Fruit fly (Drosophila melanogaster): ENCODE data around the gene CG33928.

CG33928 gene

dm6 chr2L:17472582-17473524 lies 36.5 kb upstream of the CG33928 start, which contains the start of gene BicD (continued):
- no peak for TF ChIP-seq dimm (GFP tag; IDR thresholded peaks at IDR 0.05)
- no peak for TF ChIP-seq gro (GFP tag; optimal IDR thresholded peaks at IDR 0.05)
- no peak for TF ChIP-seq Ptx1 (GFP tag; IDR thresholded peaks at IDR 0.05)
- TF ChIP-seq Meics (GFP tag; optimal IDR thresholded peaks at IDR 0.05), result no peak
- no peak for TF ChIP-seq CG15696 (tag; optimal IDR thresholded peaks at IDR 0.05)
- TF ChIP-seq Fer3 (tag; optimal IDR thresholded peaks at IDR 0.05), result peak; percentile 5
- no peak for TF ChIP-seq ATbp (GFP tag; optimal IDR thresholded peaks at IDR 0.05)
- TF ChIP-seq fd3F (GFP tag; optimal IDR thresholded peaks at IDR 0.05), result no peak
- TF ChIP-seq CG3407 (GFP tag; optimal IDR thresholded peaks at IDR 0.05), result no peak
- TF ChIP-seq CG15514 (GFP tag; optimal IDR thresholded peaks at IDR 0.05), result peak; percentile 74
- no peak for TF ChIP-seq gsb (GFP tag; IDR thresholded peaks at IDR 0.05)
- no peak for TF ChIP-seq CG6175 (GFP tag; IDR thresholded peaks at IDR 0.05)
- TF ChIP-seq CG14965 (GFP tag; optimal IDR thresholded peaks at IDR 0.05; ENCODE audit: borderline replicate concordance), result no peak
- TF ChIP-seq pho (GFP tag; optimal IDR thresholded peaks at IDR 0.05), result no peak
- no peak for TF ChIP-seq luna (GFP tag; optimal IDR thresholded peaks at IDR 0.05)
- no peak for TF ChIP-seq sr (GFP tag; IDR thresholded peaks at IDR 0.05)
- TF ChIP-seq disco-r (GFP tag; optimal IDR thresholded peaks at IDR 0.05), result no peak
- TF ChIP-seq HHEX (GFP tag; optimal IDR thresholded peaks at IDR 0.05), result peak; percentile 6
- peak; percentile 94 for TF ChIP-seq exex (tag; optimal IDR thresholded peaks at IDR 0.05)
- TF ChIP-seq Hr51 (GFP tag; optimal IDR thresholded peaks at IDR 0.05), result no peak
- TF ChIP-seq ftz-f1 (GFP tag; optimal IDR thresholded peaks at IDR 0.05), result no peak
- no peak for TF ChIP-seq Kr (GFP tag; optimal IDR thresholded peaks at IDR 0.05)
- no peak for TF ChIP-seq dmrt11E (tag; optimal IDR thresholded peaks at IDR 0.05)
- no peak for TF ChIP-seq ci (GFP tag; IDR thresholded peaks at IDR 0.05)
- TF ChIP-seq CG10366 (GFP tag; IDR thresholded peaks at IDR 0.05), result 0 out of 2 replicates have a peak, but pooled peaks have one; percentile 8
- peak; percentile 24 for TF ChIP-seq CG8924 (tag; optimal IDR thresholded peaks at IDR 0.05)
- peak; percentile 78 for TF ChIP-seq unc-4 (GFP tag; IDR thresholded peaks at IDR 0.05; ENCODE audit: partially characterized antibody)
- peak; percentile 56 for TF ChIP-seq Bgb (GFP tag; IDR thresholded peaks at IDR 0.05; ENCODE audit: partially characterized antibody)
- no peak for TF ChIP-seq danr (GFP tag; IDR thresholded peaks at IDR 0.05)
- no peak for TF ChIP-seq CG1647 (GFP tag; optimal IDR thresholded peaks at IDR 0.05)
- peak; percentile 42 for TF ChIP-seq zen (tag; optimal IDR thresholded peaks at IDR 0.05)
- no peak for TF ChIP-seq Oaz (GFP tag; IDR thresholded peaks at IDR 0.05)
- no peak for TF ChIP-seq Atf3 (GFP tag; optimal IDR thresholded peaks at IDR 0.05)
- no peak for TF ChIP-seq HLH3B (GFP tag; IDR thresholded peaks at IDR 0.05)
- TF ChIP-seq CG7271 (tag; optimal IDR thresholded peaks at IDR 0.05), result no peak
- no peak for TF ChIP-seq ara (GFP tag; IDR thresholded peaks at IDR 0.05)
- TF ChIP-seq Awh (GFP tag; IDR thresholded peaks at IDR 0.05), result no peak
- no peak for TF ChIP-seq CG9609 (GFP tag; optimal IDR thresholded peaks at IDR 0.05)
- TF ChIP-seq MESR4 (GFP tag; optimal IDR thresholded peaks at IDR 0.05), result peak; percentile 52
- peak; percentile 49; the same call in 1 of the 3 replicates for TF ChIP-seq Opbp (GFP tag; IDR thresholded peaks at IDR 0.05; ENCODE audit: partially characterized antibody)
- no peak for TF ChIP-seq unpg (GFP tag; optimal IDR thresholded peaks at IDR 0.05)
- no peak for TF ChIP-seq klu (GFP tag; IDR thresholded peaks at IDR 0.05)
- TF ChIP-seq Six4 (GFP tag; optimal IDR thresholded peaks at IDR 0.05), result no peak
- peak in 1 of 2 experiments; percentile 13 for TF ChIP-seq crp (GFP tag; optimal IDR thresholded peaks at IDR 0.05)
- TF ChIP-seq HmgD (GFP tag; optimal IDR thresholded peaks at IDR 0.05), result no peak
- peak; percentile 98 for TF ChIP-seq sd (tag; optimal IDR thresholded peaks at IDR 0.05)
- TF ChIP-seq CG9932 (GFP tag; IDR thresholded peaks at IDR 0.05), result peak; percentile 23; the same call in 1 of the 2 replicates
- peak; percentile 47; the same call in 1 of the 2 replicates for TF ChIP-seq CG31441 (GFP tag; IDR thresholded peaks at IDR 0.05)
